Fruit fly (Drosophila melanogaster): ENCODE data around the gene Marf.

dm6 chrX:6350213-6350679, 15.5 kb upstream of the Marf start, which contains the start of the genes ND-B16.6 and kdn:
- TF ChIP-seq h (optimal IDR thresholded peaks at IDR 0.05) (no peak), psq (optimal IDR thresholded peaks at IDR 0.05) (no peak)

All from Kc167 (cell line).